Worm (Caenorhabditis elegans) whole organism, L4 larva: Measurements from ENCODE around the gene ncr-2.
A peak's percentile ranks its signal among the peaks of the same experiment; 100 is the strongest.

ENCODE experiments used
- F26F4.8 ChIP-seq: fragments of 200-800 bp; sonication (Bioruptor generic); conservative IDR thresholded peaks from 2 replicates; pipeline ENCODE4 v1.3.6; 2022; ENCODE audit warnings: missing genetic modification characterization, missing compliant biosample characterization
- F44E2.7 ChIP-seq: fragments of 200-800 bp; sonication (Bioruptor generic); IDR thresholded peaks from 2 replicates; pipeline ENCODE4 v2.1.2; 2022; ENCODE audit warnings: missing genetic modification characterization, missing compliant biosample characterization
- R02D3.7 ChIP-seq: fragments of 150-350 bp; sonication (generic microtip); optimal IDR thresholded peaks from 3 replicates; lab custom pipeline; 2014; ENCODE audit warnings: missing biosample characterization, missing genetic modification characterization
- Y5F2A.4 ChIP-seq: fragments of 200-800 bp; sonication (Bioruptor generic); optimal IDR thresholded peaks from 2 replicates; lab custom pipeline; 2018; ENCODE audit warnings: mild to moderate bottlenecking, missing genetic modification characterization, missing compliant biosample characterization
- Y75B8A.6 ChIP-seq: fragments of 200-800 bp; sonication (Bioruptor generic); IDR thresholded peaks from 2 replicates; pipeline ENCODE4 v1.3.6; 2022; ENCODE audit warnings: missing genetic modification reagents, missing genetic modification characterization, missing compliant biosample characterization
- aha-1 ChIP-seq: fragments of 150-350 bp; peaks from one replicate; lab custom pipeline; 2014; ENCODE audit warnings: missing biosample characterization, missing genetic modification characterization
- arid-1 ChIP-seq: fragments of 200-800 bp; sonication (Bioruptor generic); conservative IDR thresholded peaks from 2 replicates; pipeline ENCODE4 v1.3.6; 2022; ENCODE audit warnings: missing genetic modification reagents, missing genetic modification characterization, missing compliant biosample characterization
- ceh-28 ChIP-seq: fragments of 150-350 bp; optimal IDR thresholded peaks from 2 replicates; lab custom pipeline; 2014; ENCODE audit warnings: missing biosample characterization, missing genetic modification reagents, missing genetic modification characterization
- ceh-32 ChIP-seq: sonication (generic microtip); optimal IDR thresholded peaks from 2 replicates; lab custom pipeline; 2016; ENCODE audit warnings: mild to moderate bottlenecking, missing genetic modification characterization, missing compliant biosample characterization; ENCODE audit not compliant: poor library complexity
- ceh-62 ChIP-seq: sonication (generic microtip); optimal IDR thresholded peaks from 2 replicates; lab custom pipeline; 2017; ENCODE audit warnings: missing biosample characterization, missing genetic modification characterization
- ceh-82 ChIP-seq: sonication (generic microtip); optimal IDR thresholded peaks from 2 replicates; lab custom pipeline; 2017; ENCODE audit warnings: missing biosample characterization, missing genetic modification characterization
- cey-2 ChIP-seq: sonication (generic microtip); optimal IDR thresholded peaks from 3 replicates; lab custom pipeline; 2017; ENCODE audit warnings: missing genetic modification characterization, mild to moderate bottlenecking, missing compliant biosample characterization, antibody characterized with exemption, borderline replicate concordance; ENCODE audit not compliant: insufficient read depth
- ctbp-1 ChIP-seq: fragments of 200-800 bp; sonication (Bioruptor generic); IDR thresholded peaks from 2 replicates; pipeline ENCODE4 v1.3.6; 2022; ENCODE audit warnings: missing genetic modification reagents, missing genetic modification characterization, missing compliant biosample characterization
- daf-12 ChIP-seq: fragments of 150-350 bp; optimal IDR thresholded peaks from 2 replicates; lab custom pipeline; 2014; ENCODE audit warnings: missing biosample characterization, missing genetic modification reagents, missing genetic modification characterization
- daf-8 ChIP-seq: fragments of 200-800 bp; sonication (Bioruptor generic); IDR thresholded peaks from 2 replicates; pipeline ENCODE4 v1.3.6; 2022; ENCODE audit warnings: missing genetic modification characterization, missing compliant biosample characterization
- dmd-6 ChIP-seq: fragments of 200-800 bp; sonication (Bioruptor generic); IDR thresholded peaks from 2 replicates; pipeline ENCODE4 v1.3.6; 2022; ENCODE audit warnings: missing genetic modification reagents, missing genetic modification characterization, missing compliant biosample characterization
- dmd-8 ChIP-seq: fragments of 200-800 bp; sonication (Bioruptor generic); IDR thresholded peaks from 2 replicates; pipeline ENCODE4 v1.3.6; 2022; ENCODE audit warnings: missing genetic modification characterization, missing compliant biosample characterization
- dve-1 ChIP-seq: sonication (generic microtip); optimal IDR thresholded peaks from 2 replicates; lab custom pipeline; 2017; ENCODE audit warnings: antibody characterized with exemption, mild to moderate bottlenecking, missing genetic modification characterization, missing compliant biosample characterization; ENCODE audit not compliant: insufficient read depth
- egl-27 ChIP-seq: sonication (generic microtip); optimal IDR thresholded peaks from 3 replicates; lab custom pipeline; 2017; ENCODE audit warnings: missing biosample characterization, missing genetic modification reagents, missing genetic modification characterization
- egl-43 ChIP-seq: fragments of 200-800 bp; sonication (Bioruptor generic); IDR thresholded peaks from 2 replicates; pipeline ENCODE4 v1.3.6; 2022; ENCODE audit warnings: missing genetic modification reagents, missing genetic modification characterization, missing compliant biosample characterization
- hlh-11 ChIP-seq: fragments of 200-800 bp; sonication (Bioruptor generic); optimal IDR thresholded peaks from 2 replicates; lab custom pipeline; 2018; ENCODE audit warnings: mild to moderate bottlenecking, missing genetic modification characterization, missing compliant biosample characterization
- hlh-30 ChIP-seq: sonication (generic microtip); optimal IDR thresholded peaks from 2 replicates; lab custom pipeline; 2017; ENCODE audit warnings: antibody characterized with exemption, mild to moderate bottlenecking, missing genetic modification characterization, missing compliant biosample characterization; ENCODE audit not compliant: insufficient read depth
- lin-13 ChIP-seq: fragments of 150-350 bp; optimal IDR thresholded peaks from 2 replicates; lab custom pipeline; 2014; ENCODE audit warnings: missing biosample characterization, missing genetic modification reagents, missing genetic modification characterization
- lin-29 ChIP-seq: fragments of 200-800 bp; sonication (Bioruptor generic); IDR thresholded peaks from 2 replicates; pipeline ENCODE4 v1.3.6; 2022; ENCODE audit warnings: missing genetic modification reagents, missing genetic modification characterization, missing compliant biosample characterization
- lin-39 ChIP-seq: fragments of 150-350 bp; optimal IDR thresholded peaks from 2 replicates; lab custom pipeline; 2014; ENCODE audit warnings: missing biosample characterization, missing genetic modification reagents, missing genetic modification characterization
- lir-3 ChIP-seq: sonication (generic microtip); optimal IDR thresholded peaks from 2 replicates; lab custom pipeline; 2016; ENCODE audit warnings: mild to moderate bottlenecking, missing genetic modification characterization, missing compliant biosample characterization
- mxl-2 ChIP-seq: fragments of 200-800 bp; sonication (Bioruptor generic); conservative IDR thresholded peaks from 2 replicates; pipeline ENCODE4 v1.3.6; 2022; ENCODE audit warnings: missing genetic modification reagents, missing genetic modification characterization, missing compliant biosample characterization
- nhr-10 ChIP-seq: fragments of 150-350 bp; optimal IDR thresholded peaks from 2 replicates; lab custom pipeline; 2014; ENCODE audit warnings: missing biosample characterization, missing genetic modification characterization
- nhr-102 ChIP-seq: sonication (generic microtip); optimal IDR thresholded peaks from 2 replicates; lab custom pipeline; 2016; ENCODE audit warnings: mild to moderate bottlenecking, missing genetic modification characterization, moderate library complexity, missing compliant biosample characterization
- nhr-111 ChIP-seq: fragments of 200-800 bp; sonication (Bioruptor generic); optimal IDR thresholded peaks from 2 replicates; lab custom pipeline; 2018; ENCODE audit warnings: mild to moderate bottlenecking, missing genetic modification characterization, missing compliant biosample characterization
- nhr-42 ChIP-seq: fragments of 200-800 bp; sonication (Bioruptor generic); IDR thresholded peaks from 2 replicates; pipeline ENCODE4 v1.3.6; 2022; ENCODE audit warnings: missing genetic modification characterization, missing compliant biosample characterization
- nhr-48 ChIP-seq: sonication (generic microtip); optimal IDR thresholded peaks from 2 replicates; lab custom pipeline; 2016; ENCODE audit warnings: mild to moderate bottlenecking, missing genetic modification characterization, missing compliant biosample characterization
- nhr-6 ChIP-seq: fragments of 150-350 bp; optimal IDR thresholded peaks from 2 replicates; lab custom pipeline; 2014; ENCODE audit warnings: missing biosample characterization, missing genetic modification characterization
- nhr-77 ChIP-seq: fragments of 150-350 bp; optimal IDR thresholded peaks from 2 replicates; lab custom pipeline; 2014; ENCODE audit warnings: missing biosample characterization, missing genetic modification characterization
- pha-4 ChIP-seq, 2 experiments: fragments of 150-350 bp in 1 of 2; fragments of 200-800 bp in 1 of 2; sonication (Bioruptor generic) in 1 of 2; IDR thresholded peaks in 1 of 2; optimal IDR thresholded peaks in 1 of 2; 2 replicates each; pipeline versions ENCODE4 v1.3.6 to Lab custom; 2014 to 2022; ENCODE audit warnings: missing genetic modification characterization in 2 of 2, missing genetic modification reagents in 2 of 2, missing biosample characterization in 1 of 2, missing compliant biosample characterization in 1 of 2
- php-3 ChIP-seq: fragments of 200-800 bp; sonication (Bioruptor generic); IDR thresholded peaks from 2 replicates; pipeline ENCODE4 v1.3.6; 2022; ENCODE audit warnings: missing genetic modification reagents, missing genetic modification characterization, missing compliant biosample characterization
- pqm-1 ChIP-seq: sonication (generic microtip); optimal IDR thresholded peaks from 2 replicates; lab custom pipeline; 2017; ENCODE audit warnings: missing biosample characterization, missing genetic modification characterization
- sdz-12 ChIP-seq: fragments of 200-800 bp; sonication (Bioruptor generic); optimal IDR thresholded peaks from 2 replicates; lab custom pipeline; 2018; ENCODE audit warnings: mild to moderate bottlenecking, missing genetic modification characterization, missing compliant biosample characterization
- skn-1 ChIP-seq: fragments of 150-350 bp; optimal IDR thresholded peaks from 2 replicates; lab custom pipeline; 2014; ENCODE audit warnings: missing biosample characterization, missing genetic modification characterization
- snpc-1.2 ChIP-seq: fragments of 200-800 bp; sonication (Bioruptor generic); IDR thresholded peaks from 2 replicates; pipeline ENCODE4 v1.3.6; 2022; ENCODE audit warnings: missing genetic modification reagents, missing genetic modification characterization, missing compliant biosample characterization
- spr-1 ChIP-seq: sonication (generic microtip); optimal IDR thresholded peaks from 2 replicates; lab custom pipeline; 2016; ENCODE audit warnings: mild to moderate bottlenecking, missing genetic modification characterization, missing compliant biosample characterization
- tra-1 ChIP-seq: fragments of 200-800 bp; sonication (Bioruptor generic); IDR thresholded peaks from 2 replicates; pipeline ENCODE4 v1.3.6; 2022; ENCODE audit warnings: missing genetic modification reagents, missing genetic modification characterization, missing compliant biosample characterization
- unc-130 ChIP-seq: sonication (generic microtip); optimal IDR thresholded peaks from 2 replicates; lab custom pipeline; 2016; ENCODE audit warnings: missing genetic modification reagents, missing genetic modification characterization, missing compliant biosample characterization
- unc-62 ChIP-seq, 3 experiments: fragments of 150-350 bp in 1 of 3; sonication (generic microtip); optimal IDR thresholded peaks in 2 of 3; peaks in 1 of 3; 1 replicate in 1 of 3; 2 replicates in 2 of 3; lab custom pipeline; 2014 to 2017; ENCODE audit warnings: missing biosample characterization in 3 of 3, missing genetic modification characterization in 3 of 3, missing genetic modification reagents in 3 of 3, missing genotype in 1 of 3
- vab-7 ChIP-seq: fragments of 200-800 bp; sonication (Bioruptor generic); IDR thresholded peaks from 2 replicates; pipeline ENCODE4 v1.3.6; 2022; ENCODE audit warnings: missing genetic modification reagents, missing genetic modification characterization, missing compliant biosample characterization
- zfp-2 ChIP-seq: sonication (generic microtip); optimal IDR thresholded peaks from 2 replicates; lab custom pipeline; 2016; ENCODE audit warnings: mild to moderate bottlenecking, missing genetic modification characterization, missing compliant biosample characterization
- zfp-3 ChIP-seq: fragments of 200-800 bp; sonication (Bioruptor generic); conservative IDR thresholded peaks from 2 replicates; pipeline ENCODE4 v1.3.6; 2022; ENCODE audit warnings: missing genetic modification reagents, missing genetic modification characterization, missing compliant biosample characterization
- zip-11 ChIP-seq: fragments of 200-800 bp; sonication (Bioruptor generic); IDR thresholded peaks from 2 replicates; pipeline ENCODE4 v1.3.6; 2022; ENCODE audit warnings: missing genetic modification characterization, missing compliant biosample characterization
- zip-2 ChIP-seq: fragments of 150-350 bp; optimal IDR thresholded peaks from 2 replicates; lab custom pipeline; 2014; ENCODE audit warnings: missing biosample characterization, missing genetic modification characterization
- ztf-11 ChIP-seq: fragments of 150-350 bp; optimal IDR thresholded peaks from 2 replicates; lab custom pipeline; 2014; ENCODE audit warnings: missing biosample characterization, missing genetic modification characterization

ncr-2 gene

ce11 chrIII:8227511-8227910, 30.6 kb upstream of the ncr-2 start, which contains the start of gene fbxl-1 (continued):
- no peak; the same call in 1 of the 2 replicates for TF ChIP-seq pha-4 (GFP tag; IDR thresholded peaks at IDR 0.05; lab: Robert Waterston, UW)
- TF ChIP-seq pha-4 (tag; optimal IDR thresholded peaks at IDR 0.05; lab: Kevin White, UChicago) = no peak
- TF ChIP-seq dve-1 (tag; lab: Kevin White, UChicago) = peak; percentile 73
- no peak for TF ChIP-seq nhr-111 (GFP tag; lab: Kevin White, UChicago)
- TF ChIP-seq lin-29 (GFP tag; lab: Robert Waterston, UW) = no peak
- no peak for TF ChIP-seq snpc-1.2 (GFP tag; lab: Robert Waterston, UW)
- no peak for TF ChIP-seq ceh-62 (tag; lab: Kevin White, UChicago)
- TF ChIP-seq nhr-10 (tag; lab: Kevin White, UChicago) = no peak
- TF ChIP-seq pqm-1 (tag; lab: Kevin White, UChicago) = peak; percentile 15
- no peak for TF ChIP-seq daf-8 (GFP tag; lab: Robert Waterston, UW)
- TF ChIP-seq Y75B8A.6 = no peak
- TF ChIP-seq daf-12 (tag; lab: Kevin White, UChicago) = no peak
- TF ChIP-seq unc-130 (GFP tag; lab: Kevin White, UChicago) = no peak
- TF ChIP-seq nhr-42 (GFP tag; lab: Robert Waterston, UW) = peak; percentile 41; the same call in 1 of the 2 replicates
- peak; percentile 31 for TF ChIP-seq nhr-48 (tag; lab: Kevin White, UChicago)
- TF ChIP-seq R02D3.7 = no peak
- TF ChIP-seq skn-1 (tag; lab: Kevin White, UChicago) = no peak
- TF ChIP-seq F26F4.8 (GFP tag; lab: Robert Waterston, UW) = no peak
- TF ChIP-seq ceh-28 (tag; lab: Kevin White, UChicago) = no peak
- peak; percentile 99 for TF ChIP-seq hlh-11 (tag; lab: Kevin White, UChicago)
- TF ChIP-seq aha-1 (tag; lab: Kevin White, UChicago) = peak; percentile 92
- no peak for TF ChIP-seq zip-11
- no peak for TF ChIP-seq mxl-2 (GFP tag; lab: Robert Waterston, UW)
- TF ChIP-seq nhr-102 (tag; lab: Kevin White, UChicago) = no peak
- TF ChIP-seq ctbp-1 = peak; percentile 78
- no peak for TF ChIP-seq Y5F2A.4 (GFP tag; lab: Kevin White, UChicago)
- TF ChIP-seq sdz-12 (GFP tag; lab: Kevin White, UChicago) = no peak
- no peak for TF ChIP-seq zip-2
- peak; percentile 64 for TF ChIP-seq arid-1
- peak; percentile 62 for TF ChIP-seq vab-7 (GFP tag; lab: Robert Waterston, UW)
- TF ChIP-seq dmd-6 (GFP tag; lab: Robert Waterston, UW) = peak; percentile 86
- no peak for TF ChIP-seq ceh-32
- peak; percentile 37 for TF ChIP-seq lin-13 (GFP tag; lab: Kevin White, UChicago)
- no peak for TF ChIP-seq zfp-2 (tag; lab: Kevin White, UChicago)
- no peak for TF ChIP-seq cey-2
- TF ChIP-seq F44E2.7 (GFP tag; lab: Robert Waterston, UW) = no peak
- 0 out of 2 replicates have a peak, but pooled peaks have one; percentile 39 for TF ChIP-seq php-3
- peak; percentile 83 for TF ChIP-seq nhr-77 (tag; lab: Kevin White, UChicago)
- TF ChIP-seq egl-43 = peak; percentile 79
- no peak for TF ChIP-seq lir-3
- peak; percentile 99 for TF ChIP-seq hlh-30 (tag; lab: Kevin White, UChicago)
- no peak for TF ChIP-seq tra-1 (GFP tag; lab: Robert Waterston, UW)
- TF ChIP-seq egl-27 = no peak
- peak; percentile 36 for TF ChIP-seq spr-1 (tag; lab: Kevin White, UChicago)
- no peak for TF ChIP-seq ztf-11
- TF ChIP-seq nhr-6 (tag; lab: Kevin White, UChicago) = peak; percentile 76
- 0 out of 2 replicates have a peak, but pooled peaks have one; percentile 11 for TF ChIP-seq zfp-3 (GFP tag; lab: Robert Waterston, UW)
- peak in 1 of 2 experiments; percentile 99 for TF ChIP-seq unc-62 (GFP tag; optimal IDR thresholded peaks at IDR 0.05 in 1 of 2; lab: Kevin White, UChicago)
- TF ChIP-seq unc-62 (tag; optimal IDR thresholded peaks at IDR 0.05; lab: Kevin White, UChicago) = no peak
- no peak for TF ChIP-seq ceh-82
- peak; percentile 12 for TF ChIP-seq lin-39 (tag; lab: Kevin White, UChicago)
- no peak for TF ChIP-seq dmd-8 (GFP tag; lab: Robert Waterston, UW)
